Worm (Caenorhabditis elegans) whole organism, young adult: ENCODE measurements around the gene clec-10.

Source experiments
- ama-1 ChIP-seq, 3 experiments: fragments of 150-350 bp in 1 of 3; sonication (generic microtip) in 2 of 3; optimal IDR thresholded peaks; 2 replicates each; lab custom pipeline; 2014 to 2018; ENCODE audit warnings: missing biosample characterization in 2 of 3, missing genetic modification characterization in 2 of 3, missing genetic modification reagents in 2 of 3
- attf-6 ChIP-seq: fragments of 200-800 bp; sonication (Bioruptor generic); IDR thresholded peaks from 2 replicates; pipeline ENCODE4 v1.3.6; 2022; ENCODE audit warnings: missing genetic modification reagents, missing genetic modification characterization, missing compliant biosample characterization
- ets-4 ChIP-seq: fragments of 200-800 bp; sonication (Bioruptor generic); optimal IDR thresholded peaks from 2 replicates; lab custom pipeline; 2018; ENCODE audit warnings: mild to moderate bottlenecking, missing genetic modification characterization, missing compliant biosample characterization
- fkh-3 ChIP-seq: sonication (generic microtip); optimal IDR thresholded peaks from 2 replicates; lab custom pipeline; 2016; ENCODE audit warnings: mild to moderate bottlenecking, missing genetic modification characterization, missing compliant biosample characterization
- hlh-26 ChIP-seq: fragments of 200-800 bp; sonication (Bioruptor generic); conservative IDR thresholded peaks from 2 replicates; pipeline ENCODE4 v1.3.6; 2022; ENCODE audit warnings: missing genetic modification reagents, missing genetic modification characterization, missing compliant biosample characterization
- lin-40 ChIP-seq: sonication (generic microtip); optimal IDR thresholded peaks from 2 replicates; lab custom pipeline; 2016; ENCODE audit warnings: missing genetic modification characterization, mild to moderate bottlenecking, missing compliant biosample characterization, missing genotype, missing genetic modification reagents
- nhr-80 ChIP-seq: sonication (generic microtip); optimal IDR thresholded peaks from 2 replicates; lab custom pipeline; 2016; ENCODE audit warnings: missing genetic modification characterization, missing compliant biosample characterization
- repo-1 ChIP-seq: sonication (generic microtip); optimal IDR thresholded peaks from 2 replicates; lab custom pipeline; 2017; ENCODE audit warnings: mild to moderate bottlenecking, missing genetic modification characterization, missing compliant biosample characterization
- xnd-1 ChIP-seq: sonication (generic microtip); optimal IDR thresholded peaks from 2 replicates; lab custom pipeline; 2016; ENCODE audit warnings: missing genotype, missing genetic modification reagents, missing genetic modification characterization, missing compliant biosample characterization

ce11 chrII:400167-400566 lies 2.3 kb upstream of the clec-10 start:
- no peak for TF ChIP-seq ets-4 (GFP tag; lab: Kevin White, UChicago)
- TF ChIP-seq xnd-1 (tag; lab: Kevin White, UChicago) = no peak
- no peak for TF ChIP-seq attf-6 (GFP tag; lab: Robert Waterston, UW)
- no peak for TF ChIP-seq lin-40 (tag; lab: Kevin White, UChicago)
- no peak for TF ChIP-seq nhr-80 (tag; lab: Kevin White, UChicago)
- TF ChIP-seq fkh-3 = no peak
- no peak for TF ChIP-seq hlh-26 (GFP tag; lab: Robert Waterston, UW)
- no peak for TF ChIP-seq repo-1 (tag; lab: Kevin White, UChicago)
- TF ChIP-seq ama-1 (optimal IDR thresholded peaks at IDR 0.05; lab: Kevin White, UChicago) = no peak
- no peak for TF ChIP-seq ama-1 (GFP tag; optimal IDR thresholded peaks at IDR 0.05; lab: Kevin White, UChicago)
